Fruit fly (Drosophila melanogaster): Measurements from ENCODE around the gene twin.

Gene twin

DNA sequence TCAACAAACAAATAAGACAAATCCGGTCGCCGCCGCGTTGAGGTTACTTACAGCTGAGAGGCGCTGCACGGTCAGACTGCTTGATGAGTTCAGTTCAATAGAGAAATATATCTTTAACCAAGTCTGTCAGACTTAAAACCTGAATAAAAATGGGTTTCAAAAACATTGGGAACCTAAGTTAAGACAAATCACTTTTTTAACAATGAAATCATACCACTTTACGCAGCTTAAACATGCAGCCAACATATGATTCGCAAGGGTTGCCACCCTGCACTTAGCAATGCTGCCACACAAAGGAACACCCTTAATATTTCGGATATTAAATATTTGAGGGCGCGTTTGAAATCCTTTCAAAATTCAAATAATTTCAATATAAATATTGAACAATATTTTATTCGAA, 33.1 kb downstream of the twin start, which contains the start of gene CG5515 (continued):
- TF ChIP-seq tx (GFP tag; optimal IDR thresholded peaks at IDR 0.05) (peak; percentile 79), sna (GFP tag; IDR thresholded peaks at IDR 0.05; ENCODE audit: partially characterized antibody) (peak; percentile 91), pnt (GFP tag; optimal IDR thresholded peaks at IDR 0.05) (peak; percentile 68), fd96Cb (tag; optimal IDR thresholded peaks at IDR 0.05) (peak; percentile 49), CG5245 (GFP tag; optimal IDR thresholded peaks at IDR 0.05) (peak; percentile 32), psq (GFP tag; optimal IDR thresholded peaks at IDR 0.05) (peak; percentile 26), CG16863 (GFP tag; optimal IDR thresholded peaks at IDR 0.05) (peak; percentile 71), sd (tag; optimal IDR thresholded peaks at IDR 0.05) (peak; percentile 50), CG3163 (GFP tag; optimal IDR thresholded peaks at IDR 0.05) (peak; percentile 76), Med (GFP tag) (peak; percentile 97), CG12236 (GFP tag; optimal IDR thresholded peaks at IDR 0.05) (peak; percentile 32), CG9727 (GFP tag; optimal IDR thresholded peaks at IDR 0.05) (peak; percentile 71), grau (tag; optimal IDR thresholded peaks at IDR 0.05) (peak; percentile 77), CG7963 (GFP tag; IDR thresholded peaks at IDR 0.05; ENCODE audit: partially characterized antibody) (peak; percentile 72), CG30020 (tag; optimal IDR thresholded peaks at IDR 0.05) (peak; percentile 55), CkIIα-i1 (GFP tag; IDR thresholded peaks at IDR 0.05) (no peak), CG12769 (tag; optimal IDR thresholded peaks at IDR 0.05) (peak; percentile 75), p53 (GFP tag; optimal IDR thresholded peaks at IDR 0.05) (peak; percentile 16), HLHmδ (GFP tag; optimal IDR thresholded peaks at IDR 0.05) (no peak), sob (GFP tag; IDR thresholded peaks at IDR 0.05) (peak; percentile 92), CG2129 (GFP tag; IDR thresholded peaks at IDR 0.05; ENCODE audit: partially characterized antibody) (no peak), Dip2 (GFP tag; IDR thresholded peaks at IDR 0.05) (no peak), fru (optimal IDR thresholded peaks at IDR 0.05) (no peak), ken (GFP tag; IDR thresholded peaks at IDR 0.05) (peak; percentile 93), CG4404 (GFP tag; IDR thresholded peaks at IDR 0.05) (peak; percentile 76), CG7357 (GFP tag; IDR thresholded peaks at IDR 0.05) (peak; percentile 62; the same call in 1 of the 3 replicates), CG32767 (GFP tag; IDR thresholded peaks at IDR 0.05) (peak; percentile 75; the same call in 1 of the 2 replicates), Mrtf (GFP tag; IDR thresholded peaks at IDR 0.05) (peak; percentile 73), Trl (optimal IDR thresholded peaks at IDR 0.05) (no peak), Trl (GFP tag; optimal IDR thresholded peaks at IDR 0.05) (peak; percentile 72), Camta (GFP tag; optimal IDR thresholded peaks at IDR 0.05) (no peak), CG17361 (GFP tag; IDR thresholded peaks at IDR 0.05) (peak; percentile 65), Dfd (GFP tag; optimal IDR thresholded peaks at IDR 0.05) (no peak), CG8944 (GFP tag; optimal IDR thresholded peaks at IDR 0.05) (peak; percentile 69), CG3847 (GFP tag; IDR thresholded peaks at IDR 0.05) (peak; percentile 91), CG13894 (tag; optimal IDR thresholded peaks at IDR 0.05) (no peak), CG14441 (GFP tag; IDR thresholded peaks at IDR 0.05) (peak; percentile 76), CG10431 (GFP tag; optimal IDR thresholded peaks at IDR 0.05) (no peak), mld (GFP tag; IDR thresholded peaks at IDR 0.05; ENCODE audit: partially characterized antibody) (peak; percentile 56; the same call in 1 of the 3 replicates), CG10147 (GFP tag; optimal IDR thresholded peaks at IDR 0.05) (no peak), bowl (GFP tag; IDR thresholded peaks at IDR 0.05) (peak; percentile 44; the same call in 1 of the 2 replicates), CG8765 (GFP tag; IDR thresholded peaks at IDR 0.05) (peak; percentile 66), gsb-n (tag; optimal IDR thresholded peaks at IDR 0.05) (no peak), CG7839 (tag; optimal IDR thresholded peaks at IDR 0.05) (peak; percentile 64), CG15479 (GFP tag; optimal IDR thresholded peaks at IDR 0.05) (no peak), sens-2 (GFP tag; IDR thresholded peaks at IDR 0.05) (peak; percentile 48; the same call in 1 of the 2 replicates), BEAF-32 (GFP tag; optimal IDR thresholded peaks at IDR 0.05) (peak; percentile 32), repo (GFP tag; optimal IDR thresholded peaks at IDR 0.05) (peak; percentile 54), jumu (GFP tag; optimal IDR thresholded peaks at IDR 0.05) (peak; percentile 43), Optix (GFP tag; IDR thresholded peaks at IDR 0.05) (peak; percentile 92), Fer2 (tag; optimal IDR thresholded peaks at IDR 0.05) (peak; percentile 43), Nf-YA (GFP tag; IDR thresholded peaks at IDR 0.05) (peak; percentile 71; the same call in 1 of the 2 replicates)
